Worm (Caenorhabditis elegans): ENCODE data around the gene mbr-1.
A peak's percentile ranks its signal among the peaks of the same experiment; 100 is the strongest.

The mbr-1 gene

ce11 chrX:10766966-10767644, 45.3 kb upstream of the mbr-1 start (continued):
- TF ChIP-seq mef-2 (tag; optimal IDR thresholded peaks at IDR 0.05) (no peak), hlh-4 (tag; optimal IDR thresholded peaks at IDR 0.05) (no peak), zag-1 (tag; optimal IDR thresholded peaks at IDR 0.05) (no peak), Y116A8C.19 (tag; optimal IDR thresholded peaks at IDR 0.05; ENCODE audit: borderline replicate concordance) (no peak), nhr-12 (tag; optimal IDR thresholded peaks at IDR 0.05) (no peak), mdl-1 (tag; optimal IDR thresholded peaks at IDR 0.05) (peak in 1 of 2 experiments; percentile 35), unc-30 (tag; optimal IDR thresholded peaks at IDR 0.05) (no peak), nhr-71 (tag; optimal IDR thresholded peaks at IDR 0.05) (peak; percentile 54), grh-1 (GFP tag; IDR thresholded peaks at IDR 0.05) (no peak), jun-1 (tag; optimal IDR thresholded peaks at IDR 0.05) (no peak), mep-1 (tag; optimal IDR thresholded peaks at IDR 0.05) (no peak), sptf-1 (tag; optimal IDR thresholded peaks at IDR 0.05) (no peak), nhr-19 (GFP tag; conservative IDR thresholded peaks at IDR 0.05) (0 out of 2 replicates have a peak, but pooled peaks have one; percentile 8), snu-23 (GFP tag; optimal IDR thresholded peaks at IDR 0.05) (no peak), sox-4 (tag; optimal IDR thresholded peaks at IDR 0.05) (no peak), unc-62 (GFP tag; optimal IDR thresholded peaks at IDR 0.05) (no peak), tbx-2 (tag; optimal IDR thresholded peaks at IDR 0.05) (peak; percentile 49), ceh-90 (tag; optimal IDR thresholded peaks at IDR 0.05) (no peak), ztf-4 (tag; optimal IDR thresholded peaks at IDR 0.05) (no peak), egl-13 (tag; optimal IDR thresholded peaks at IDR 0.05) (no peak), xbp-1 (tag; optimal IDR thresholded peaks at IDR 0.05) (no peak), dsc-1 (tag; optimal IDR thresholded peaks at IDR 0.05) (no peak), lin-39 (tag; optimal IDR thresholded peaks at IDR 0.05) (no peak), ceh-88 (GFP tag; IDR thresholded peaks at IDR 0.05) (no peak), sup-37 (GFP tag; optimal IDR thresholded peaks at IDR 0.05) (no peak), lsy-2 (tag; optimal IDR thresholded peaks at IDR 0.05) (peak in 1 of 2 experiments; percentile 6), C16A3.4 (tag; optimal IDR thresholded peaks at IDR 0.05) (no peak), egl-27 (tag; optimal IDR thresholded peaks at IDR 0.05) (peak in 1 of 2 experiments; percentile 57)

DNA sequence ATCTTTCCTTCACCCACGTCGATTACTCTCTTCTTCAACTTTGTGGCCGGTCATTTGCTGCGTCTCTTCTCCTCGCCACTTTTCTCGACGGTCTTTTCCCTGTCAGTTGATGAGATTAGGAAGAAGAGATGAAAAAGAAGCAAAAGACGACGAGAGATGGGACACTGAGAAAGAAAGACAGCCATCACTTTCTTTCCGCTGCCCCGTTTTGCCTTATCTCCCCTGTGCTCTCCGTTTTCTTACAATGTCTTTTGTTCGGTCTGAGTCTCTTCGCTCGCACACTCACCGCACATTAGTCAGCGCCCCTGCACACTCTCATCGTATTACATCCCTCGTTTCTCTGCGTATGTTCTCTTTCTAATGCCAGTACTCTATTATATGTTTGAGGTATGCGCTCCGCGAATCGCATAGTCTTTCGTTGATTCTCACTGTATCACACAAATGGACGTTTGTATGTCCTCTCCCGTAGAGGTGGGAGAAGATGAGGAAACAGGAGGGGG, 44.3 kb upstream of the mbr-1 start:
- no peak for TF ChIP-seq nhr-28 (tag; optimal IDR thresholded peaks at IDR 0.05)
- TF ChIP-seq alr-1 (tag; optimal IDR thresholded peaks at IDR 0.05; ENCODE audit: borderline replicate concordance) = no peak
- TF ChIP-seq lin-14 (GFP tag; optimal IDR thresholded peaks at IDR 0.05) = peak; percentile 100
- TF ChIP-seq sptf-1 (tag; optimal IDR thresholded peaks at IDR 0.05) = no peak
- peak; percentile 98 for TF ChIP-seq nhr-47 (tag; optimal IDR thresholded peaks at IDR 0.05)
- peak; percentile 84 for TF ChIP-seq sox-4 (tag; optimal IDR thresholded peaks at IDR 0.05)
- TF ChIP-seq ets-5 (GFP tag; IDR thresholded peaks at IDR 0.05) = no peak
- TF ChIP-seq hpl-2 (GFP tag; optimal IDR thresholded peaks at IDR 0.05) = peak; percentile 64
- TF ChIP-seq unc-130 (tag; optimal IDR thresholded peaks at IDR 0.05) = peak; percentile 87
- no peak for TF ChIP-seq unc-30 (tag; optimal IDR thresholded peaks at IDR 0.05)
- peak in 5 of 6 experiments; percentile 1 to 90 (median 79) for TF ChIP-seq elt-3 (tag; optimal IDR thresholded peaks at IDR 0.05)
- peak; percentile 99 for TF ChIP-seq tbx-2 (tag; optimal IDR thresholded peaks at IDR 0.05)
- TF ChIP-seq ceh-8 (GFP tag; optimal IDR thresholded peaks at IDR 0.05) = peak; percentile 87
- peak; percentile 93 for TF ChIP-seq nhr-11 (tag; optimal IDR thresholded peaks at IDR 0.05)
- TF ChIP-seq skn-1 (tag; optimal IDR thresholded peaks at IDR 0.05) = peak; percentile 73
- no peak for TF ChIP-seq pag-3 (tag; optimal IDR thresholded peaks at IDR 0.05; ENCODE audit: borderline replicate concordance, insufficient read depth)
- no peak for TF ChIP-seq nhr-12 (tag; optimal IDR thresholded peaks at IDR 0.05)
- TF ChIP-seq ama-1 (optimal IDR thresholded peaks at IDR 0.05) = peak; percentile 35
- TF ChIP-seq nhr-84 (tag; optimal IDR thresholded peaks at IDR 0.05) = no peak
- TF ChIP-seq nhr-71 (tag; optimal IDR thresholded peaks at IDR 0.05) = peak; percentile 100
- TF ChIP-seq tlp-1 (tag; optimal IDR thresholded peaks at IDR 0.05) = no peak
- peak; percentile 95 for TF ChIP-seq zag-1 (tag; optimal IDR thresholded peaks at IDR 0.05)
- TF ChIP-seq nhr-20 (tag; optimal IDR thresholded peaks at IDR 0.05) = peak; percentile 100
- peak; percentile 38 to 59 (median 56) for TF ChIP-seq dpl-1 (GFP tag; optimal IDR thresholded peaks at IDR 0.05)
- peak; percentile 76 for TF ChIP-seq sup-37 (GFP tag; optimal IDR thresholded peaks at IDR 0.05)
- peak; percentile 84 for TF ChIP-seq isw-1 (GFP tag; IDR thresholded peaks at IDR 0.05)
- peak; percentile 94 for TF ChIP-seq nhr-19 (GFP tag; conservative IDR thresholded peaks at IDR 0.05)
- peak; percentile 98 for TF ChIP-seq egl-27 (tag; optimal IDR thresholded peaks at IDR 0.05)
- peak; percentile 95 for TF ChIP-seq elt-2 (tag; optimal IDR thresholded peaks at IDR 0.05)
- peak; percentile 26 for TF ChIP-seq aly-2 (tag; optimal IDR thresholded peaks at IDR 0.05)
- TF ChIP-seq nhr-85 (tag) = peak; percentile 100
- TF ChIP-seq irx-1 (tag; optimal IDR thresholded peaks at IDR 0.05) = peak; percentile 96
